Fruit fly (Drosophila melanogaster) whole organism, prepupa: ENCODE results near the gene CG18273.

Source experiments
- CG11294 ChIP-seq: fragments of 200-800 bp; sonication (Bioruptor generic); IDR thresholded peaks from 2 replicates; pipeline ENCODE4 v1.3.6; 2022; ENCODE audit warnings: missing biosample characterization, missing genetic modification characterization
- CG34406 ChIP-seq: fragments of 200-800 bp; sonication (Bioruptor generic); optimal IDR thresholded peaks from 3 replicates; lab custom pipeline; 2016; ENCODE audit warnings: missing biosample characterization, missing genetic modification characterization
- CG4318 ChIP-seq: fragments of 200-800 bp; sonication (Bioruptor generic); optimal IDR thresholded peaks from 3 replicates; lab custom pipeline; 2017; ENCODE audit warnings: missing biosample characterization, mild to moderate bottlenecking, missing genetic modification characterization
- CG6276 ChIP-seq: fragments of 200-800 bp; sonication (Bioruptor generic); optimal IDR thresholded peaks from 2 replicates; lab custom pipeline; 2017; ENCODE audit warnings: missing biosample characterization, mild to moderate bottlenecking, missing genetic modification characterization
- CG8319 ChIP-seq: fragments of 200-800 bp; sonication (Bioruptor generic); optimal IDR thresholded peaks from 3 replicates; lab custom pipeline; 2016; ENCODE audit warnings: missing biosample characterization, missing genetic modification characterization
- Ets21C ChIP-seq: fragments of 200-800 bp; sonication (Bioruptor generic); optimal IDR thresholded peaks from 3 replicates; lab custom pipeline; 2016; ENCODE audit warnings: missing biosample characterization, missing genetic modification characterization
- Sox14 ChIP-seq: fragments of 200-800 bp; sonication (Bioruptor generic); optimal IDR thresholded peaks from 3 replicates; lab custom pipeline; 2016; ENCODE audit warnings: missing biosample characterization, missing genetic modification characterization
- fkh ChIP-seq: fragments of 200-800 bp; sonication (Bioruptor generic); optimal IDR thresholded peaks from 3 replicates; lab custom pipeline; 2017; ENCODE audit warnings: missing biosample characterization, mild to moderate bottlenecking, missing genetic modification characterization, moderate library complexity

DNA sequence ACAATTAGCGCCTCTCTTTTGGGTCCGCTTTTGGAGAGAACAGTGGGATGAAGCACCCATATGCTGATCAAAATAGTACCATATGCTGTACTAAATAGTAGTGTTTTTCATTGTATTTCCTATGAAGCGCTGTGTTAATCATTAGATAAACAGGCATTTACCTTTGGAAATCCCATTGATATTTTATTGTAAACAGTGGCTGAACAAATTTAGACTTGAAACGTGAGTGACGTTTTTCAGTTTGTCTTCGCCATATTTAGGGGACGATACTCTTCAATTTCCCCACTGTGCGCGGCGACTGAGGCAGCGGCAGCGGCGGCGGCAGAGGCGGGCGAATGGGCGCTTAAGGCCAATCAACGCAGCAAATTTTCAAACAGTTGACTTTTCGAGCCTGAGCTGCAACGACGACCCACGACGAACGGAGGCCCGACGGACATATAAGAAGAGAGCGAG, 12.2 kb upstream of the CG18273 start:
- TF ChIP-seq fkh (GFP tag; lab: Kevin White, UChicago): peak; percentile 90
- TF ChIP-seq CG34406 (GFP tag; lab: Kevin White, UChicago): peak; percentile 64
- TF ChIP-seq CG8319 (GFP tag; lab: Kevin White, UChicago): peak; percentile 50
- TF ChIP-seq Ets21C (GFP tag; lab: Kevin White, UChicago): peak; percentile 70
- TF ChIP-seq CG11294 (GFP tag; lab: Robert Waterston, UW): peak; percentile 71; the same call in 1 of the 2 replicates
- TF ChIP-seq CG6276 (GFP tag; lab: Kevin White, UChicago): peak; percentile 86
- peak; percentile 82 for TF ChIP-seq CG4318 (GFP tag; lab: Kevin White, UChicago)
- peak; percentile 79 for TF ChIP-seq Sox14
